Fruit fly (Drosophila melanogaster) S2 (cell line): ENCODE data around the gene Shal.

Source experiments
- CG8478 ChIP-seq: fragments of >200 bp; optimal IDR thresholded peaks from 2 replicates; lab custom pipeline; 2018
- CTCF ChIP-seq, 2 experiments: fragments of >200 bp; optimal IDR thresholded peaks; 2 replicates each; lab custom pipeline; 2018

- TF ChIP-seq CG8478 (no peak), CTCF (optimal IDR thresholded peaks at IDR 0.05; lab: Kevin White, UChicago) (no peak)
These were observed 8.7 kb downstream of the Shal start for dm6 chr3L:19575650-19576049.
